Worm (Caenorhabditis elegans) whole organism, L3 larva: ENCODE measurements around the gene F54D11.4.
"Not testable (repeated sequence)": the region's sequence is repeated elsewhere in the genome, so short reads cannot be mapped to it uniquely, and the experiment has no call there.

Experiments used
- R02D3.7 ChIP-seq: fragments of 150-350 bp; optimal IDR thresholded peaks from 2 replicates; lab custom pipeline; 2014; ENCODE audit warnings: missing biosample characterization, missing genetic modification characterization
- ZK546.5 ChIP-seq: sonication (generic microtip); optimal IDR thresholded peaks from 2 replicates; lab custom pipeline; 2017; ENCODE audit warnings: missing biosample characterization, missing genetic modification characterization
- ama-1 ChIP-seq: fragments of 150-350 bp; optimal IDR thresholded peaks from 2 replicates; lab custom pipeline; 2018
- fkh-10 ChIP-seq: sonication (generic microtip); optimal IDR thresholded peaks from 2 replicates; lab custom pipeline; 2017; ENCODE audit warnings: missing biosample characterization, missing genetic modification reagents, missing genetic modification characterization
- hmg-11 ChIP-seq: sonication (generic microtip); optimal IDR thresholded peaks from 2 replicates; lab custom pipeline; 2016; ENCODE audit warnings: missing genetic modification characterization, missing compliant biosample characterization
- lin-39 ChIP-seq: fragments of 150-350 bp; optimal IDR thresholded peaks from 2 replicates; lab custom pipeline; 2018; ENCODE audit warnings: missing biosample characterization, missing genetic modification reagents, missing genetic modification characterization
- nhr-77 ChIP-seq: fragments of 150-350 bp; optimal IDR thresholded peaks from 2 replicates; lab custom pipeline; 2014; ENCODE audit warnings: missing biosample characterization, missing genetic modification characterization
- pha-4 ChIP-seq: fragments of 150-350 bp; optimal IDR thresholded peaks from 2 replicates; lab custom pipeline; 2014; ENCODE audit warnings: missing biosample characterization, missing genetic modification reagents, missing genetic modification characterization
- snpc-4 ChIP-seq: fragments of 150-350 bp; optimal IDR thresholded peaks from 2 replicates; lab custom pipeline; 2014; ENCODE audit warnings: missing biosample characterization, missing genetic modification characterization
- ztf-11 ChIP-seq: fragments of 150-350 bp; optimal IDR thresholded peaks from 2 replicates; lab custom pipeline; 2014; ENCODE audit warnings: missing biosample characterization, missing genetic modification characterization

ce11 chrV:4573824-4574223 lies 42.1 kb upstream of the F54D11.4 start, which contains the start of gene hpo-39:
- TF ChIP-seq hmg-11 (tag; lab: Kevin White, UChicago); ZK546.5 (tag; lab: Kevin White, UChicago); R02D3.7; ama-1; pha-4 (tag; lab: Kevin White, UChicago); nhr-77 (tag; lab: Kevin White, UChicago); ztf-11 (tag; lab: Kevin White, UChicago); lin-39 (tag; lab: Kevin White, UChicago); snpc-4 (tag; lab: Kevin White, UChicago); fkh-10 (GFP tag; lab: Kevin White, UChicago): not testable (repeated sequence)
